Worm (Caenorhabditis elegans): ENCODE measurements around the gene nspa-10.
"Not testable (repeated sequence)": the region's sequence is repeated elsewhere in the genome, so short reads cannot be mapped to it uniquely, and the experiment has no call there.

ce11 chrV:14742898-14743297, 7.4 kb downstream of the nspa-10 start:
- TF ChIP-seq nhr-237 (tag; optimal IDR thresholded peaks at IDR 0.05); snpc-1.2 (GFP tag; IDR thresholded peaks at IDR 0.05); arid-1 (GFP tag; conservative IDR thresholded peaks at IDR 0.05); nhr-77 (tag; optimal IDR thresholded peaks at IDR 0.05); ZK337.2 (GFP tag; IDR thresholded peaks at IDR 0.05); tag-97 (GFP tag; IDR thresholded peaks at IDR 0.05); jun-1 (tag; optimal IDR thresholded peaks at IDR 0.05); nhr-42 (GFP tag; IDR thresholded peaks at IDR 0.05); mep-1 (tag; optimal IDR thresholded peaks at IDR 0.05); daf-8 (GFP tag; IDR thresholded peaks at IDR 0.05); T20F7.1 (GFP tag; optimal IDR thresholded peaks at IDR 0.05); hlh-30 (tag; optimal IDR thresholded peaks at IDR 0.05; ENCODE audit: insufficient read depth); nhr-11 (tag; optimal IDR thresholded peaks at IDR 0.05); nhr-28 (tag; optimal IDR thresholded peaks at IDR 0.05): not testable (repeated sequence)

Data from whole organism, L4 larva.